Fruit fly (Drosophila melanogaster) whole organism, pupa: ENCODE results near the gene PyK.
A peak's percentile ranks its signal among the peaks of the same experiment; 100 is the strongest.

ENCODE experiments used
- CG10348 ChIP-seq: fragments of 200-800 bp; sonication (Bioruptor generic); IDR thresholded peaks from 2 replicates; pipeline ENCODE4 v1.3.6; 2022; ENCODE audit warnings: missing biosample characterization, missing genetic modification characterization
- CG12605 ChIP-seq: fragments of 200-800 bp; sonication (Bioruptor generic); IDR thresholded peaks from 2 replicates; pipeline ENCODE4 v1.3.6; 2022; ENCODE audit warnings: missing biosample characterization, missing genetic modification characterization
- CG13204 ChIP-seq: fragments of 200-800 bp; sonication (Bioruptor generic); optimal IDR thresholded peaks from 2 replicates; lab custom pipeline; 2018; ENCODE audit warnings: missing biosample characterization, mild to moderate bottlenecking, missing genetic modification characterization, moderate library complexity
- CG14655 ChIP-seq: fragments of 200-800 bp; sonication (Bioruptor generic); optimal IDR thresholded peaks from 3 replicates; lab custom pipeline; 2017; ENCODE audit warnings: mild to moderate bottlenecking, missing biosample characterization, missing genetic modification reagents, missing genetic modification characterization
- CG15710 ChIP-seq: fragments of 200-800 bp; sonication (Bioruptor generic); optimal IDR thresholded peaks from 2 replicates; lab custom pipeline; 2018; ENCODE audit warnings: missing biosample characterization, mild to moderate bottlenecking, missing genetic modification characterization, moderate library complexity
- CG17806 ChIP-seq: fragments of 200-800 bp; sonication (Bioruptor generic); optimal IDR thresholded peaks from 2 replicates; lab custom pipeline; 2018; ENCODE audit warnings: missing biosample characterization, mild to moderate bottlenecking, missing genetic modification characterization, moderate library complexity
- CG32121 ChIP-seq: fragments of 200-800 bp; sonication (Bioruptor generic); IDR thresholded peaks from 2 replicates; pipeline ENCODE4 v1.3.6; 2022; ENCODE audit warnings: missing biosample characterization, missing genetic modification characterization
- CG34367 ChIP-seq: fragments of 200-800 bp; sonication (Bioruptor generic); optimal IDR thresholded peaks from 2 replicates; lab custom pipeline; 2018; ENCODE audit warnings: missing biosample characterization, mild to moderate bottlenecking, missing genetic modification characterization
- CG4496 ChIP-seq: fragments of 200-800 bp; sonication (Bioruptor generic); IDR thresholded peaks from 3 replicates; pipeline ENCODE4 v1.3.6; 2022; ENCODE audit warnings: missing biosample characterization, missing genetic modification characterization
- CG8159 ChIP-seq: fragments of 200-800 bp; sonication (Bioruptor generic); optimal IDR thresholded peaks from 3 replicates; lab custom pipeline; 2018; ENCODE audit warnings: missing biosample characterization, mild to moderate bottlenecking, missing genetic modification characterization, moderate library complexity
- CG8301 ChIP-seq: fragments of 200-800 bp; sonication (Bioruptor generic); optimal IDR thresholded peaks from 2 replicates; lab custom pipeline; 2018; ENCODE audit warnings: missing biosample characterization, mild to moderate bottlenecking, missing genetic modification characterization
- CG9948 ChIP-seq: fragments of 200-800 bp; sonication (Bioruptor generic); optimal IDR thresholded peaks from 2 replicates; lab custom pipeline; 2018; ENCODE audit warnings: missing biosample characterization, mild to moderate bottlenecking, missing genetic modification characterization, moderate library complexity
- D1 ChIP-seq: fragments of 200-800 bp; sonication (Bioruptor generic); optimal IDR thresholded peaks from 2 replicates; lab custom pipeline; 2018; ENCODE audit warnings: missing biosample characterization, mild to moderate bottlenecking, missing genetic modification characterization, moderate library complexity
- EcR ChIP-seq: fragments of 200-800 bp; sonication (Bioruptor generic); optimal IDR thresholded peaks from 3 replicates; lab custom pipeline; 2019; ENCODE audit warnings: missing biosample characterization, missing genetic modification characterization, mild to moderate bottlenecking, moderate library complexity, missing genetic modification reagents
- Ets98B ChIP-seq: fragments of 200-800 bp; sonication (Bioruptor generic); IDR thresholded peaks from 2 replicates; pipeline ENCODE4 v1.3.6; 2022; ENCODE audit warnings: missing biosample characterization, missing genetic modification characterization
- Pif1A ChIP-seq: fragments of 200-800 bp; sonication (Bioruptor generic); optimal IDR thresholded peaks from 3 replicates; lab custom pipeline; 2016; ENCODE audit warnings: missing biosample characterization, missing genetic modification characterization
- Pif1B ChIP-seq: fragments of 200-800 bp; sonication (Bioruptor generic); optimal IDR thresholded peaks from 3 replicates; lab custom pipeline; 2016; ENCODE audit warnings: missing biosample characterization, missing genetic modification characterization
- Snoo ChIP-seq: fragments of 200-800 bp; sonication (Bioruptor generic); optimal IDR thresholded peaks from 3 replicates; lab custom pipeline; 2017; ENCODE audit warnings: missing biosample characterization, mild to moderate bottlenecking, missing genetic modification characterization, inconsistent platforms
- fd96Ca ChIP-seq: fragments of 200-800 bp; sonication (Bioruptor generic); IDR thresholded peaks from 3 replicates; pipeline ENCODE4 v1.3.6; 2022; ENCODE audit warnings: missing biosample characterization, missing genetic modification characterization
- gl ChIP-seq: fragments of 200-800 bp; sonication (Bioruptor generic); optimal IDR thresholded peaks from 2 replicates; lab custom pipeline; 2018; ENCODE audit warnings: missing biosample characterization, mild to moderate bottlenecking, missing genetic modification characterization
- rn ChIP-seq: fragments of 200-800 bp; sonication (Bioruptor generic); IDR thresholded peaks from 2 replicates; pipeline ENCODE4 v1.3.6; 2022; ENCODE audit warnings: missing biosample characterization, missing genetic modification characterization

The PyK gene

DNA sequence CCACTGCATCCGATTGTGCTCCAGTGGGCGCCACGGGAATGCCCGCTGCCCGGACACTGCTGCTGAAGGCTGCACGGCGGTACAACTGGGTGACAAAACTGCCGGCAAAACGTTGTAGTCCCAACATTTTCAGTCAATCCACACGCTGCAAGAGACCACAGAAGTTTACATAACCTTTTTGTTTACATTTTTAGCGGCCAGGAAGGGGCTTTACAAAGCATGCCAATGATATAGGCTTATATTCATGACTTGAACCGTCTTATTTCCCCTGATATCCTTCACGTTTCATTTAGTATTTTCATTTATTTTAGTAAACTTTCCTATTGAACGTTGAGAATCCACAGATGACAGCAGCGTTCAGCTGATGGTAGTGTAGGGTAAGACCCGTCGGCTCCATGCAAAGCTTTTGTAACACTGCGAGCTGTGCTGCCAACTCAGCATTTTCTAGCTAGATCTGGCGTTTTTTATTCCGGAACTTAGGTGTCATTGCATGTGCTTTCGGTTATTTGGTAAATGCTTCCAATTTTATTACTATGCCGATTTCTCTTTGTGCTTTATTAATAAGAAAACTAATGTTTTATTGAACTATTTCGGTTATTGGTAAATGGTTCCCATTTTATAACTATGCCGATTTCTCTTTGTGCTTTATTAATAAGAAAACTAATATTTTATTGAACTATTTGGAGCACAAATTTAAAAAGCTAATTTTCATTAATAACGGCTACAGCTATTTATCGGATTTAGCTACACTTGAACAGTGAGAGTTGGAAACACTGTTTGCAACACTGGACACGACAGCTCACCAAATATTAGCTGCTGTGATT lies 43.4 kb downstream of the PyK start, which contains the start of the genes CG13850 and lqfR:
Gene CG13850, minus strand, starts transcription at position 379 of the 824 bp plus-strand sequence.
Gene lqfR, plus strand, starts transcription at position 765 of the 824 bp plus-strand sequence.
- 0 out of 2 replicates have a peak, but pooled peaks have one; percentile 14 for TF ChIP-seq CG10348 (GFP tag; lab: Robert Waterston, UW)
- peak; percentile 62 for TF ChIP-seq CG8159 (tag; lab: Kevin White, UChicago)
- no peak for TF ChIP-seq CG12605
- TF ChIP-seq CG8301 (tag; lab: Kevin White, UChicago), result no peak
- peak; percentile 70 for TF ChIP-seq Snoo (tag; lab: Kevin White, UChicago)
- TF ChIP-seq Pif1A (GFP tag; lab: Kevin White, UChicago), result no peak
- TF ChIP-seq gl (tag; lab: Kevin White, UChicago), result no peak
- TF ChIP-seq CG32121 (GFP tag; lab: Robert Waterston, UW), result peak; percentile 45; the same call in 1 of the 2 replicates
- peak; percentile 35 for TF ChIP-seq CG9948 (tag; lab: Kevin White, UChicago)
- TF ChIP-seq CG4496 (GFP tag; lab: Robert Waterston, UW), result no peak
- peak; percentile 70 for TF ChIP-seq fd96Ca (GFP tag; lab: Robert Waterston, UW)
- 0 out of 2 replicates have a peak, but pooled peaks have one; percentile 9 for TF ChIP-seq rn (GFP tag; lab: Robert Waterston, UW)
- no peak for TF ChIP-seq CG14655 (GFP tag; lab: Kevin White, UChicago)
- TF ChIP-seq CG34367 (tag; lab: Kevin White, UChicago), result no peak
- TF ChIP-seq Ets98B (GFP tag; lab: Robert Waterston, UW), result no peak
- TF ChIP-seq Pif1B (GFP tag; lab: Kevin White, UChicago), result peak; percentile 14
- no peak for TF ChIP-seq D1 (tag; lab: Kevin White, UChicago)
- TF ChIP-seq EcR (GFP tag; lab: Kevin White, UChicago), result no peak
- TF ChIP-seq CG13204, result no peak
- peak; percentile 20 for TF ChIP-seq CG17806
- TF ChIP-seq CG15710, result peak; percentile 64

DNA sequence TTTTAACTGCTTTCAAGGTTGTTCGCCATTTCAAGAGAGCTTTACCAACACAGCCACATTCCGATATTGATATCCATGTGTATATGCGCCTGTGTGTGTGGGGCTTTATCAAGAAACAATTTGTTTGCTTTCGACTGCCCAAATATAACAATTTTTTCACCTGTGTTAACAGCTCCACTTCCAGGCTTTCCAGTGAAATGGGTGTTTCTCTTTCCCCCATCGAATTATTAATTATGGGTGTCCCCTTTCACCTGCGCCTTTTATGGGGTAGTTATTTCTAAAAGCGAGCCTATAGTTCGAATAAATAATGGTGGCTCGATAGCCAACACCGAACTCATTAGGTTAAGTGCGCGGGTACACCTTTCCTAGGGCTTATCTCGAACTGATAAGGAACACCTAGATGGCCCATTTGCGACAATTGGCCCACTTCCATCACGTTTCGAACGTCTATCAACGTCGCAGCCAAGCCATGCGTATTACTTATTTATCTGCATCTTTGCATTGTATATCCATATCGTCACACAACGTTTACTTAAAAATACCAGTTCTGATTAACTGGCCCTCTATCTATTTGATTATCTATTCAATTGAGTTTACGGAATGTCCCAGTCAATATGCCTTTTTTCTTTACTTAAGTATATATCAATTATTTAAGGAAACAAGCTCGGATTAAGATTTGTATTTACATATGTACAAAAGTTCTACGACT lies 44.7 kb downstream of the PyK start:
- TF ChIP-seq CG12605 (no peak), Pif1A (GFP tag; lab: Kevin White, UChicago) (no peak), D1 (tag; lab: Kevin White, UChicago) (no peak), CG14655 (GFP tag; lab: Kevin White, UChicago) (no peak), CG10348 (GFP tag; lab: Robert Waterston, UW) (no peak), CG17806 (no peak), CG9948 (tag; lab: Kevin White, UChicago) (no peak), EcR (GFP tag; lab: Kevin White, UChicago) (no peak)
- TF ChIP-seq, all 21 proteins: peak for 0

DNA sequence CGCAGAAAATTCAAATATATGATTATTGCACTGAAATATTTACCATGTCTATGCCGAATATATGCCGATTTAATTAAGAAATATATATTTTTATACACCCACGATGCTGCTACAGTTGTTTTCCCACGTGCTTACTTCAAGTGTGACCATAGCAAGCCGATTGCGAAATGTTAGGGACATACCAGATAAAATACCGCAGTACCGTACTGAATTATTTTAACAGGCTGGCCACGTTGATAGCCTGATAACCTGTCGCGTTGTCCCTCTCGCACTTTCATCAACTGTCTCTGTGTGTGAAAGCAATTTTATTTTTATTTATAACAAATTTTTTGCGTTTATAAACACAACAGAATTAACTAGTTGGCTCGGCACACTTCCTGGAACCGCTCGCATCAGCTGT lies 53.6 kb downstream of the PyK start, which contains the start of the genes Nop56 and mats:
Gene Nop56, minus strand, starts transcription at position 158 of the 400 bp plus-strand sequence.
Gene mats, plus strand, starts transcription at position 251 of the 400 bp plus-strand sequence.
- 0 out of 3 replicates have a peak, but pooled peaks have one; percentile 29 for TF ChIP-seq CG4496 (GFP tag; lab: Robert Waterston, UW)
- TF ChIP-seq Pif1B (GFP tag; lab: Kevin White, UChicago), result no peak
- TF ChIP-seq Pif1A (GFP tag; lab: Kevin White, UChicago), result no peak
- no peak for TF ChIP-seq CG8159 (tag; lab: Kevin White, UChicago)
- no peak for TF ChIP-seq CG34367 (tag; lab: Kevin White, UChicago)
- TF ChIP-seq rn (GFP tag; lab: Robert Waterston, UW), result no peak
- no peak for TF ChIP-seq gl (tag; lab: Kevin White, UChicago)
- no peak for TF ChIP-seq Snoo (tag; lab: Kevin White, UChicago)

- peak; percentile 55 for TF ChIP-seq CG8159 (tag; lab: Kevin White, UChicago)
- TF ChIP-seq CG10348 (GFP tag; lab: Robert Waterston, UW), result 0 out of 2 replicates have a peak, but pooled peaks have one; percentile 32
- TF ChIP-seq Pif1B (GFP tag; lab: Kevin White, UChicago), result peak; percentile 71
- no peak for TF ChIP-seq CG13204
- TF ChIP-seq Pif1A (GFP tag; lab: Kevin White, UChicago), result peak; percentile 74
- no peak for TF ChIP-seq rn (GFP tag; lab: Robert Waterston, UW)
- no peak for TF ChIP-seq gl (tag; lab: Kevin White, UChicago)
- TF ChIP-seq CG4496 (GFP tag; lab: Robert Waterston, UW), result peak; percentile 86
- peak; percentile 60; the same call in 1 of the 2 replicates for TF ChIP-seq CG32121 (GFP tag; lab: Robert Waterston, UW)
- TF ChIP-seq CG17806, result peak; percentile 43
- peak; percentile 87 for TF ChIP-seq Snoo (tag; lab: Kevin White, UChicago)
- peak; percentile 70 for TF ChIP-seq CG15710
- TF ChIP-seq CG9948 (tag; lab: Kevin White, UChicago), result peak; percentile 49
- TF ChIP-seq CG34367 (tag; lab: Kevin White, UChicago), result peak; percentile 23
- TF ChIP-seq CG8301 (tag; lab: Kevin White, UChicago), result no peak
- peak; percentile 70 for TF ChIP-seq Ets98B (GFP tag; lab: Robert Waterston, UW)
- TF ChIP-seq CG12605, result peak; percentile 61
These were observed 54.3 kb downstream of the PyK start for dm6 chr3R:22421618-22422017.
